Fruit fly (Drosophila melanogaster) whole organism, embryonic: Measurements from ENCODE around the gene LanB1.
A peak's percentile ranks its signal among the peaks of the same experiment; 100 is the strongest.

ENCODE experiments used
- B-H2 ChIP-seq: fragments of 200-800 bp; sonication (Bioruptor generic); optimal IDR thresholded peaks from 2 replicates; lab custom pipeline; 2018; ENCODE audit warnings: missing biosample characterization, mild to moderate bottlenecking, missing genetic modification characterization
- Blimp-1 ChIP-seq: fragments of 200-800 bp; sonication (Bioruptor generic); optimal IDR thresholded peaks from 3 replicates; lab custom pipeline; 2018; ENCODE audit warnings: missing biosample characterization, missing genetic modification characterization, mild to moderate bottlenecking, moderate library complexity, missing genetic modification reagents
- CG11093 ChIP-seq: fragments of 200-800 bp; sonication (Bioruptor generic); IDR thresholded peaks from 3 replicates; pipeline ENCODE4 v1.3.6; 2022; ENCODE audit warnings: missing biosample characterization, missing genetic modification characterization
- CG11696 ChIP-seq: fragments of 200-800 bp; sonication (Bioruptor generic); IDR thresholded peaks from 2 replicates; pipeline ENCODE4 v1.3.6; 2022; ENCODE audit warnings: missing biosample characterization, missing genetic modification characterization
- CG12236 ChIP-seq: fragments of 200-800 bp; sonication (Bioruptor generic); optimal IDR thresholded peaks from 2 replicates; lab custom pipeline; 2016; ENCODE audit warnings: missing biosample characterization, missing genetic modification characterization
- CG14710 ChIP-seq: fragments of 200-800 bp; sonication (Bioruptor generic); optimal IDR thresholded peaks from 3 replicates; lab custom pipeline; 2019; ENCODE audit warnings: missing biosample characterization, mild to moderate bottlenecking, missing genetic modification characterization, moderate library complexity
- CG17361 ChIP-seq: fragments of 200-800 bp; sonication (Bioruptor generic); IDR thresholded peaks from 3 replicates; pipeline ENCODE4 v1.3.6; 2022; ENCODE audit warnings: missing biosample characterization, missing genetic modification characterization
- CG17385 ChIP-seq: fragments of 200-800 bp; sonication (Bioruptor generic); optimal IDR thresholded peaks from 3 replicates; lab custom pipeline; 2018; ENCODE audit warnings: missing biosample characterization, mild to moderate bottlenecking, missing genetic modification characterization
- CG18476 ChIP-seq: fragments of 200-800 bp; sonication (Bioruptor generic); optimal IDR thresholded peaks from 2 replicates; lab custom pipeline; 2016; ENCODE audit warnings: missing biosample characterization, mild to moderate bottlenecking, missing genetic modification characterization
- CG2129 ChIP-seq: fragments of 200-800 bp; sonication (Bioruptor generic); IDR thresholded peaks from 2 replicates; pipeline ENCODE4 v1.3.6; 2022; ENCODE audit warnings: missing biosample characterization, missing genetic modification characterization; ENCODE audit not compliant: partially characterized antibody
- CG2889 ChIP-seq: fragments of 200-800 bp; sonication (Bioruptor generic); IDR thresholded peaks from 3 replicates; pipeline ENCODE4 v1.3.6; 2022; ENCODE audit warnings: missing biosample characterization, missing genetic modification characterization
- CG30403 ChIP-seq: fragments of 200-800 bp; sonication (Bioruptor generic); optimal IDR thresholded peaks from 3 replicates; lab custom pipeline; 2016; ENCODE audit warnings: missing biosample characterization, missing genetic modification characterization
- CG3065 ChIP-seq: fragments of 200-800 bp; sonication (Bioruptor generic); optimal IDR thresholded peaks from 2 replicates; lab custom pipeline; 2016; ENCODE audit warnings: missing biosample characterization, missing genetic modification characterization
- CG34224 ChIP-seq: fragments of 200-800 bp; sonication (Bioruptor generic); IDR thresholded peaks from 3 replicates; pipeline ENCODE4 v1.3.6; 2022; ENCODE audit warnings: missing biosample characterization, missing genetic modification characterization; ENCODE audit not compliant: partially characterized antibody
- CG3995 ChIP-seq: fragments of 200-800 bp; sonication (Bioruptor generic); optimal IDR thresholded peaks from 3 replicates; lab custom pipeline; 2016; ENCODE audit warnings: missing biosample characterization, missing genetic modification characterization
- CG4424 ChIP-seq: fragments of 200-800 bp; sonication (Bioruptor generic); optimal IDR thresholded peaks from 3 replicates; lab custom pipeline; 2016; ENCODE audit warnings: missing biosample characterization, missing genetic modification characterization
- CG4617 ChIP-seq: fragments of 200-800 bp; sonication (Bioruptor generic); optimal IDR thresholded peaks from 3 replicates; lab custom pipeline; 2016; ENCODE audit warnings: missing biosample characterization, missing genetic modification characterization, borderline replicate concordance
- CG6654 ChIP-seq: fragments of 200-800 bp; sonication (Bioruptor generic); optimal IDR thresholded peaks from 2 replicates; lab custom pipeline; 2017; ENCODE audit warnings: missing biosample characterization, mild to moderate bottlenecking, missing genetic modification characterization
- CG6689 ChIP-seq: fragments of 200-800 bp; sonication (Bioruptor generic); IDR thresholded peaks from 2 replicates; pipeline ENCODE4 v1.3.6; 2022; ENCODE audit warnings: missing biosample characterization, missing genetic modification characterization
- CG7745 ChIP-seq: fragments of 200-800 bp; sonication (Bioruptor generic); optimal IDR thresholded peaks from 2 replicates; lab custom pipeline; 2018; ENCODE audit warnings: missing biosample characterization, mild to moderate bottlenecking, missing genetic modification characterization, moderate library complexity
- CG9797 ChIP-seq: fragments of 200-800 bp; sonication (Bioruptor generic); optimal IDR thresholded peaks from 3 replicates; lab custom pipeline; 2018; ENCODE audit warnings: missing biosample characterization, mild to moderate bottlenecking, missing genetic modification characterization
- CrebB ChIP-seq: fragments of 200-800 bp; sonication (Bioruptor generic); optimal IDR thresholded peaks from 3 replicates; lab custom pipeline; 2018; ENCODE audit warnings: missing biosample characterization, mild to moderate bottlenecking, missing genetic modification characterization
- Dip3 ChIP-seq: fragments of 200-800 bp; sonication (Bioruptor generic); optimal IDR thresholded peaks from 3 replicates; lab custom pipeline; 2016; ENCODE audit warnings: missing biosample characterization, missing genetic modification characterization
- Doc2 ChIP-seq: fragments of 200-800 bp; sonication (Bioruptor generic); IDR thresholded peaks from 2 replicates; pipeline ENCODE4 v1.3.6; 2022; ENCODE audit warnings: missing biosample characterization, missing genetic modification characterization
- HLHmδ ChIP-seq: fragments of 200-800 bp; sonication (Bioruptor generic); optimal IDR thresholded peaks from 2 replicates; lab custom pipeline; 2018; ENCODE audit warnings: missing biosample characterization, mild to moderate bottlenecking, missing genetic modification characterization, moderate library complexity
- Hr51 ChIP-seq, 2 experiments: fragments of 200-800 bp; sonication (Bioruptor generic); optimal IDR thresholded peaks; 2 replicates in 1 of 2; 3 replicates in 1 of 2; lab custom pipeline; 2016 to 2018; ENCODE audit warnings: missing biosample characterization in 2 of 2, missing genetic modification characterization in 2 of 2, mild to moderate bottlenecking in 1 of 2, moderate library complexity in 1 of 2
- Myb ChIP-seq: fragments of 200-800 bp; sonication (Bioruptor generic); optimal IDR thresholded peaks from 2 replicates; lab custom pipeline; 2016; ENCODE audit warnings: missing biosample characterization, missing genetic modification characterization
- Nf-YA ChIP-seq: fragments of 200-800 bp; sonication (Bioruptor generic); IDR thresholded peaks from 2 replicates; pipeline ENCODE4 v1.3.6; 2022; ENCODE audit warnings: missing biosample characterization, missing genetic modification characterization
- Rx ChIP-seq: fragments of 200-800 bp; sonication (Bioruptor generic); IDR thresholded peaks from 2 replicates; pipeline ENCODE4 v1.3.6; 2022; ENCODE audit warnings: missing biosample characterization, missing genetic modification characterization
- Tbp ChIP-seq: fragments of >200 bp; optimal IDR thresholded peaks from 2 replicates; lab custom pipeline; 2018; ENCODE audit warnings: missing biosample characterization, missing genetic modification characterization
- Xbp1 ChIP-seq: fragments of 200-800 bp; sonication (Bioruptor generic); optimal IDR thresholded peaks from 3 replicates; lab custom pipeline; 2016; ENCODE audit warnings: missing biosample characterization, mild to moderate bottlenecking, missing genetic modification characterization
- az2 ChIP-seq: fragments of 200-800 bp; sonication (Bioruptor generic); optimal IDR thresholded peaks from 3 replicates; lab custom pipeline; 2016; ENCODE audit warnings: missing biosample characterization, missing genetic modification characterization
- btn ChIP-seq: fragments of 200-800 bp; sonication (Bioruptor generic); optimal IDR thresholded peaks from 2 replicates; lab custom pipeline; 2016; ENCODE audit warnings: missing biosample characterization, missing genetic modification characterization
- cato ChIP-seq: fragments of 200-800 bp; sonication (Bioruptor generic); optimal IDR thresholded peaks from 2 replicates; lab custom pipeline; 2016; ENCODE audit warnings: missing biosample characterization, missing genetic modification characterization, borderline replicate concordance
- caup ChIP-seq: fragments of 200-800 bp; sonication (Bioruptor generic); optimal IDR thresholded peaks from 3 replicates; lab custom pipeline; 2017; ENCODE audit warnings: missing biosample characterization, mild to moderate bottlenecking, missing genetic modification characterization, moderate library complexity; ENCODE audit not compliant: severe bottlenecking
- ci ChIP-seq: fragments of 200-800 bp; sonication (Bioruptor generic); IDR thresholded peaks from 3 replicates; pipeline ENCODE4 v1.3.6; 2022; ENCODE audit warnings: missing biosample characterization, missing genetic modification characterization
- dan ChIP-seq: fragments of 200-800 bp; sonication (Bioruptor generic); IDR thresholded peaks from 2 replicates; pipeline ENCODE4 v1.3.6; 2022; ENCODE audit warnings: missing biosample characterization, missing genetic modification characterization
- disco-r ChIP-seq: fragments of 200-800 bp; sonication (Bioruptor generic); optimal IDR thresholded peaks from 2 replicates; lab custom pipeline; 2016; ENCODE audit warnings: missing biosample characterization, missing genetic modification characterization
- dpn ChIP-seq, 2 experiments: fragments of 200-800 bp; sonication (Bioruptor generic); optimal IDR thresholded peaks; 3 replicates each; lab custom pipeline; 2016; ENCODE audit warnings: missing biosample characterization in 2 of 2, missing genetic modification characterization in 2 of 2
- exex ChIP-seq: fragments of 200-800 bp; sonication (Bioruptor generic); optimal IDR thresholded peaks from 4 replicates; lab custom pipeline; 2018; ENCODE audit warnings: missing biosample characterization, mild to moderate bottlenecking, missing genetic modification characterization, moderate library complexity
- ftz-f1 ChIP-seq: fragments of 200-800 bp; sonication (Bioruptor generic); optimal IDR thresholded peaks from 2 replicates; lab custom pipeline; 2016; ENCODE audit warnings: missing biosample characterization, missing genetic modification characterization
- gcm2 ChIP-seq: fragments of 200-800 bp; sonication (Bioruptor generic); optimal IDR thresholded peaks from 2 replicates; lab custom pipeline; 2016; ENCODE audit warnings: missing biosample characterization, missing genetic modification characterization
- klu ChIP-seq: fragments of 200-800 bp; sonication (Bioruptor generic); IDR thresholded peaks from 2 replicates; pipeline ENCODE4 v1.3.6; 2022; ENCODE audit warnings: missing biosample characterization, missing genetic modification characterization
- shn ChIP-seq: fragments of 200-800 bp; sonication (Bioruptor generic); optimal IDR thresholded peaks from 3 replicates; lab custom pipeline; 2016; ENCODE audit warnings: missing biosample characterization, missing genetic modification characterization
- so ChIP-seq: fragments of 200-800 bp; sonication (Bioruptor generic); IDR thresholded peaks from 3 replicates; pipeline ENCODE4 v1.3.6; 2022; ENCODE audit warnings: missing biosample characterization, missing genetic modification characterization
- stwl ChIP-seq: fragments of 200-800 bp; sonication (Bioruptor generic); optimal IDR thresholded peaks from 3 replicates; lab custom pipeline; 2018; ENCODE audit warnings: missing biosample characterization, mild to moderate bottlenecking, missing genetic modification characterization, moderate library complexity
- trh ChIP-seq: fragments of 200-800 bp; sonication (Bioruptor generic); optimal IDR thresholded peaks from 2 replicates; lab custom pipeline; 2016; ENCODE audit warnings: missing biosample characterization, missing genetic modification characterization
- ttk ChIP-seq: fragments of 200-800 bp; sonication (Bioruptor generic); IDR thresholded peaks from 2 replicates; pipeline ENCODE4 v2.1.2; 2022; ENCODE audit warnings: missing biosample characterization, missing genetic modification characterization
- tup ChIP-seq: fragments of 200-800 bp; sonication (Bioruptor generic); optimal IDR thresholded peaks from 2 replicates; lab custom pipeline; 2016; ENCODE audit warnings: missing biosample characterization, mild to moderate bottlenecking, missing genetic modification characterization, moderate library complexity

Gene LanB1

dm6 chr2L:7821279-7821848 is 10.1 kb downstream of the LanB1 start (continued):
- TF ChIP-seq gcm2 (GFP tag; lab: Kevin White, UChicago) (no peak), CG2889 (GFP tag; lab: Robert Waterston, UW) (no peak), dpn (GFP tag; optimal IDR thresholded peaks at IDR 0.05; lab: Kevin White, UChicago) (peak; percentile 62 to 64), Myb (GFP tag; lab: Kevin White, UChicago) (peak; percentile 41), shn (GFP tag; lab: Kevin White, UChicago) (peak; percentile 46), B-H2 (GFP tag; lab: Kevin White, UChicago) (no peak), CG11696 (GFP tag; lab: Robert Waterston, UW) (no peak), CG18476 (GFP tag; lab: Kevin White, UChicago) (peak; percentile 15), HLHmδ (no peak), dan (GFP tag; lab: Robert Waterston, UW) (no peak), Rx (no peak), CG14710 (tag; lab: Kevin White, UChicago) (peak; percentile 64), cato (GFP tag; lab: Kevin White, UChicago) (no peak), CG17385 (GFP tag; lab: Kevin White, UChicago) (no peak), CG4424 (GFP tag; lab: Kevin White, UChicago) (peak; percentile 33), trh (no peak), CG4617 (peak; percentile 88), ttk (GFP tag; lab: Robert Waterston, UW) (peak; percentile 52; the same call in 1 of the 2 replicates), CG6654 (GFP tag; lab: Kevin White, UChicago) (no peak), CG6689 (GFP tag; lab: Robert Waterston, UW) (0 out of 2 replicates have a peak, but pooled peaks have one; percentile 38), az2 (GFP tag; lab: Kevin White, UChicago) (peak; percentile 32), klu (GFP tag; lab: Robert Waterston, UW) (peak; percentile 24; the same call in 1 of the 2 replicates), so (no peak), CG30403 (peak; percentile 71), Blimp-1 (GFP tag; lab: Kevin White, UChicago) (no peak), Dip3 (GFP tag; lab: Kevin White, UChicago) (peak; percentile 53), CG3065 (GFP tag; lab: Kevin White, UChicago) (no peak), CG2129 (GFP tag; lab: Robert Waterston, UW) (peak; percentile 59), Doc2 (GFP tag; lab: Robert Waterston, UW) (no peak), ftz-f1 (GFP tag; lab: Kevin White, UChicago) (no peak), Tbp (no peak), tup (GFP tag; lab: Kevin White, UChicago) (peak; percentile 37), Nf-YA (no peak), CG17361 (GFP tag; lab: Robert Waterston, UW) (peak; percentile 69), disco-r (GFP tag; lab: Kevin White, UChicago) (no peak), btn (GFP tag; lab: Kevin White, UChicago) (no peak), CG34224 (peak; percentile 90), Hr51 (GFP tag; optimal IDR thresholded peaks at IDR 0.05; lab: Kevin White, UChicago) (peak in 1 of 2 experiments; percentile 8), caup (GFP tag; lab: Kevin White, UChicago) (peak; percentile 36), CG11093 (GFP tag; lab: Robert Waterston, UW) (no peak), CG7745 (tag; lab: Kevin White, UChicago) (no peak), exex (tag; lab: Kevin White, UChicago) (peak; percentile 20), CG9797 (GFP tag; lab: Kevin White, UChicago) (peak; percentile 19), ci (GFP tag; lab: Robert Waterston, UW) (peak; percentile 79), CG12236 (GFP tag; lab: Kevin White, UChicago) (no peak), stwl (tag; lab: Kevin White, UChicago) (peak; percentile 89), CrebB (tag; lab: Kevin White, UChicago) (peak; percentile 47), Xbp1 (GFP tag; lab: Kevin White, UChicago) (peak; percentile 75), CG3995 (peak; percentile 97)
